Worm (Caenorhabditis elegans): ENCODE measurements around the gene snpc-3.1.
"Not testable (repeated sequence)": the region's sequence is repeated elsewhere in the genome, so short reads cannot be mapped to it uniquely, and the experiment has no call there.

DNA sequence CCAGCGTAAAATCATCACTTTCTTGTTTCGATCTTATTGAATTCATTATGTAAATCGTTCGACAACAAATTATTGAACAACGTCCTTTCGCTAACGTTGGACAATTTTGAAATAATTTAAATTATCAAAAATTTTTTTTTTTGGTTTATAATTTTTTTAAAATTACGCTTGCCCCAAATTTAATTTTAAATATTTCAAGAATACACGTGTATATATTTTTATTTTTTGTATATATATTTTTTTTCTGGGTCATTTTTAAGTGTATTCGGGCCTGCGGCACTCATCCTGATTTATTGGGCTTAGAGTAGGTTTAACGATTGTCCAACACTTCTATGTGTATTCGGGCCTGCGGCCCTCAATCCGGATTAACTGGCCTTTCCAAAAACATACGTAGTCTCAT, 21.7 kb downstream of the snpc-3.1 start, which contains the start of gene Y52D5A.2:
- TF ChIP-seq ces-1 (GFP tag; optimal IDR thresholded peaks at IDR 0.05); nhr-12 (tag; optimal IDR thresholded peaks at IDR 0.05); nhr-28 (tag; optimal IDR thresholded peaks at IDR 0.05); nhr-2 (tag; optimal IDR thresholded peaks at IDR 0.05); ceh-83 (GFP tag; optimal IDR thresholded peaks at IDR 0.05); nhr-237 (tag; optimal IDR thresholded peaks at IDR 0.05); blmp-1 (tag; optimal IDR thresholded peaks at IDR 0.05); tbx-8 (GFP tag; optimal IDR thresholded peaks at IDR 0.05); ceh-43 (GFP tag; optimal IDR thresholded peaks at IDR 0.05); snpc-4 (tag; optimal IDR thresholded peaks at IDR 0.05); ham-2 (GFP tag; optimal IDR thresholded peaks at IDR 0.05); lsy-2 (tag; optimal IDR thresholded peaks at IDR 0.05); nhr-76 (tag; optimal IDR thresholded peaks at IDR 0.05); ztf-11 (tag; optimal IDR thresholded peaks at IDR 0.05): not testable (repeated sequence)
